Fruit fly (Drosophila melanogaster): ENCODE data around the gene trv.

trv gene

DNA sequence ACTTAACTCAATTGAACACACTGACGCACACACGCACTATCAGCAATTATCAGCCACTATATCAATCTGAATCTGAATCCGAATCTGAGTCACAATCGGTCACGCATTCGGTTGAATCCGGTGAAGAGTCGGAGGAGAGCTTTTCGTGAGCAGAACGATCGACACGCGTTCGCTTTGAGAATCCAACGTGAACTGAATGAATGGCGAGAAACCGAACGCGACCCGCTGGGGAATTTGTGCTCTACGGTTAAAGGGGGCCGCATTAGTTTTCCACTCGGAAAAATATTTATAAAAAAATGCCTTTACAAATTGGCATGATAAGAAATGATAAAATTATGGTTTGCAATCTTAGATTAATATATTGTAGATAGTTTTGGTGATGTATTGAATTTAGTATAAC, 38.2 kb upstream of the trv start, which contains the start of gene betaTub97EF:
TSS of gene betaTub97EF (minus strand) at position 196 of the 400 bp plus-strand sequence.
- TF ChIP-seq dl (GFP tag; optimal IDR thresholded peaks at IDR 0.05; ENCODE audit: insufficient read depth in 1 of 2, partially characterized antibody in 2 of 2), result no peak
- TF ChIP-seq HLH106 (tag; optimal IDR thresholded peaks at IDR 0.05), result peak; percentile 5
- no peak for TF ChIP-seq usp (GFP tag; optimal IDR thresholded peaks at IDR 0.05)
- no peak for TF ChIP-seq lola (GFP tag; optimal IDR thresholded peaks at IDR 0.05)
- TF ChIP-seq Rel (GFP tag; optimal IDR thresholded peaks at IDR 0.05), result no peak
- no peak for TF ChIP-seq Rel (tag; optimal IDR thresholded peaks at IDR 0.05)
- TF ChIP-seq fru (GFP tag; optimal IDR thresholded peaks at IDR 0.05), result no peak
- TF ChIP-seq Abd-B (GFP tag; optimal IDR thresholded peaks at IDR 0.05), result no peak

DNA sequence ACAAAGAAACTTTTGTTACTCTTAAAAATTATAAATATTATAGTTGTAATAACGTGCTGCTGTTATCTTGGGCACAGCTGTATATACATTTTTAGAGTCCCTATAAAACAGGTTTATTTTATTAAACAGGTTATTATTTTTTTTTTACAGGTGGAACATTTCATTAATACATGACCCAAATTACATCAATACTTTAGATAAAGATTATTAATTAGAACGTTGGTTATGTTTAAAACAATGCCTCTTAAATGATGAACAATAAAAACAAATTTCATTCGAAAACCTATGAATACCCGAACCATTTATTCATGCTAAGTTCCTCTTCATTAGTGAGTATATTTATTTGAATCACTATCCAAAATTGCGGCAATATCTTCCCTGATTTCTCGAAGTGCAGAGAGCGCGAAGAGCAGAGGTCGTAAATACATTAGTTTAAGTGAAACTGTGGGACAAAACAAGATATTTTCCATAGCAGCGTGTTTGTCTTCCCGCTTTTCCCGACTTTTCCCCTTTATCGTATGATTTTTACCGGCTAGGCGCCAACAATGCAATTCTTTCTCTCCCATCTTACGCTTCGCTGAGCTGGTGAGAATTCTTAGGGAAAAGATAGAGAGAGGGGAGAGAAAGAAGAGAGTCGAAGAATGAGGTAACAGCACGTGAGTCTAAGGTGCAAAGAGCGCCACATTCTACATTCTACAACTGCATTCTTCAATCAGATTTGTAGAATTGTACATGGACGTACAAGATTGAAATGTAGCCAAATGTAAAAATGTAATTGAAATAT, 37.6 kb upstream of the trv start:
- peak; percentile 5 for TF ChIP-seq HLH106 (tag; optimal IDR thresholded peaks at IDR 0.05)
- TF ChIP-seq CG9705 (GFP tag; optimal IDR thresholded peaks at IDR 0.05), result no peak
- no peak for TF ChIP-seq Sp1 (GFP tag; optimal IDR thresholded peaks at IDR 0.05)
- TF ChIP-seq h (GFP tag; optimal IDR thresholded peaks at IDR 0.05), result no peak
- no peak for TF ChIP-seq pan (optimal IDR thresholded peaks at IDR 0.05)
- no peak for TF ChIP-seq CrebA (GFP tag; optimal IDR thresholded peaks at IDR 0.05; ENCODE audit: borderline replicate concordance)
- TF ChIP-seq dsf (GFP tag; optimal IDR thresholded peaks at IDR 0.05; ENCODE audit: borderline replicate concordance), result no peak
- TF ChIP-seq Hnf4 (GFP tag; optimal IDR thresholded peaks at IDR 0.05), result no peak
- TF ChIP-seq rgr (GFP tag; optimal IDR thresholded peaks at IDR 0.05), result no peak
- TF ChIP-seq Dif (GFP tag; optimal IDR thresholded peaks at IDR 0.05; ENCODE audit: partially characterized antibody), result peak; percentile 2
- peak in 1 of 2 experiments; percentile 34 for TF ChIP-seq dl (GFP tag; optimal IDR thresholded peaks at IDR 0.05; ENCODE audit: insufficient read depth in 1 of 2, partially characterized antibody in 2 of 2)
- TF ChIP-seq Hr83 (GFP tag; optimal IDR thresholded peaks at IDR 0.05; ENCODE audit: poor library complexity, severe bottlenecking), result no peak
- TF ChIP-seq sage (GFP tag; optimal IDR thresholded peaks at IDR 0.05), result no peak
- no peak for TF ChIP-seq Jra (GFP tag; optimal IDR thresholded peaks at IDR 0.05)
- no peak for TF ChIP-seq woc (GFP tag; optimal IDR thresholded peaks at IDR 0.05)
- TF ChIP-seq sv (GFP tag; optimal IDR thresholded peaks at IDR 0.05), result no peak
- TF ChIP-seq usp (GFP tag; optimal IDR thresholded peaks at IDR 0.05), result no peak
- peak; percentile 3 for TF ChIP-seq dmrt93B (GFP tag; optimal IDR thresholded peaks at IDR 0.05)
- no peak for TF ChIP-seq jim (GFP tag; optimal IDR thresholded peaks at IDR 0.05)
- no peak for TF ChIP-seq OdsH (GFP tag; optimal IDR thresholded peaks at IDR 0.05)

dm6 chr3R:27990651-27991050, 35.8 kb upstream of the trv start, which contains the start of gene CG4815:
Gene CG4815 (minus strand): TSS chr3R:27990751.
- TF ChIP-seq Hr78 (GFP tag; optimal IDR thresholded peaks at IDR 0.05), result no peak
- no peak for TF ChIP-seq h (GFP tag; optimal IDR thresholded peaks at IDR 0.05)
- no peak for TF ChIP-seq CG32264 (GFP tag; optimal IDR thresholded peaks at IDR 0.05)

DNA sequence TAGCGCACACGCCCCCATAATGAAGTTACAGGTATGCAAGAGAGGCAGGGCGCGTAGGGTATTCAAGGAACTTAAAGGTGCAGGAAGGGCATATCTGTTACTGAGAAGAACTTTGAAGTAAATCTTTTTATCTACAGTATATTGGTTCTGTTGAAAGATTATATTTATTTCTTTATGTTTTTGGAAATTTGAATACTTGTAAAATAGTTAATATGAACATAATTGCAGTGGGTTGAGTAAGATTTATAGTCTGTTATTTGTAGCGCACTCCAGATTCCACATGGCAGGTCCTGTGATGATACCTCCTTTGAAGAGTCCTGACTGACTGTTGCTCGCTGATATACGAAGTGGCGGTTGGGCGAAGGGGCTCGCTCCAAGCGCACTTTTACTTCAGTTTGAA, 22.4 kb upstream of the trv start:
- TF ChIP-seq CG9705 (GFP tag; optimal IDR thresholded peaks at IDR 0.05) (no peak), CG32264 (GFP tag; optimal IDR thresholded peaks at IDR 0.05) (no peak), Hr78 (GFP tag; optimal IDR thresholded peaks at IDR 0.05) (no peak), Myc (optimal IDR thresholded peaks at IDR 0.05) (no peak), lola (GFP tag; optimal IDR thresholded peaks at IDR 0.05) (no peak), dl (GFP tag; optimal IDR thresholded peaks at IDR 0.05; ENCODE audit: insufficient read depth in 1 of 2, partially characterized antibody in 2 of 2) (no peak), Mio (GFP tag; optimal IDR thresholded peaks at IDR 0.05) (no peak), Hr83 (GFP tag; optimal IDR thresholded peaks at IDR 0.05; ENCODE audit: poor library complexity, severe bottlenecking) (no peak), CrebA (GFP tag; optimal IDR thresholded peaks at IDR 0.05; ENCODE audit: borderline replicate concordance) (no peak), Dfd (GFP tag; optimal IDR thresholded peaks at IDR 0.05) (no peak)

- TF ChIP-seq Dfd (GFP tag; optimal IDR thresholded peaks at IDR 0.05), result peak; percentile 83
- TF ChIP-seq N (GFP tag; optimal IDR thresholded peaks at IDR 0.05), result no peak
Observed at dm6 chr3R:28015028-28015427, 11.4 kb upstream of the trv start.

Data from whole organism, wandering third instar larva.